Fruit fly (Drosophila melanogaster): ENCODE data around the gene CG11756.
A peak's percentile ranks its signal among the peaks of the same experiment; 100 is the strongest.

CG11756 gene

DNA sequence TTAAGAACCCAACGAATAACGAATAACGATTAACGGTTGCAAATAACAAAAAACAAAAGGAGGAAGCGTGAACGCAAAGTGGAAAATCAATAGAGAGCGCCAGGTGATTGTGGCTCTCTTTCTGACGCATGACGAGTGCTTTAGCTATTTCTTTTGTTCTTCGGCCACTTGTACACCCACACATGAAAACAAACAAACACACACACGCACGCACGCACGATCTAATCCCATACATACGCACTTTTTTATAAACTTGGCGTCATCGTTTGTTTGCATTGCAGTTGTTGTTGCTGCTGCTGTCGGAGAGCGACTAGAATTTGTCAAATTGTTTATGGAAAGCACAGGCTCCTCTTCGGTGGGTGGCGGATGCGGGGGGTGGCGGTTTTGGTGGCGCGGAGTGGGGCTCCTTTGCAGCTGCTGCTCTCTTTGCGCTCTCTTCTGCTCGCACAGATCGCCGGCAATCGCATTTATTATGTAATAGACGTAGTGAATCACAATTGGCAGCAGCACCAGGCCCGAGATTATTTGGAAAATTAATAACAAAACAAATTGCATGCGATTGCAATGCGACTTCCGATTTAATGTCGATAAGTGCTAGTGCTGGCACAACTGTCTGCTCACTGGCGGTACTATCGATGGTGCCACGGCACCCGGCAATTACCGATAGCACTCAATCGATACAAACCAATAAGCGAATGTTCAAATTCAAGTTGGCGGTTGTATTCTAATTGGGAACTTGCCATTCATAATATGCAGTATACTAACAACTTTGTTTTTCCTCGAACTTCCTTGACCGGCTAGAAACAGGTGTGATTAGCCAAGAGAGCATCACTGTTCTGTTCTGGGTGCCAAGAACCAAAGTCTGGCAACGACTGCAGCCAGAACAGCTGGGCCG is 8.7 kb upstream of the CG11756 start (continued):
- TF ChIP-seq CG10959 (GFP tag; IDR thresholded peaks at IDR 0.05) (no peak), NK7.1 (GFP tag; optimal IDR thresholded peaks at IDR 0.05) (peak; percentile 24), Hr3 (GFP tag; optimal IDR thresholded peaks at IDR 0.05) (peak; percentile 34), Bgb (GFP tag; IDR thresholded peaks at IDR 0.05; ENCODE audit: partially characterized antibody) (peak; percentile 88), HLHmδ (GFP tag; optimal IDR thresholded peaks at IDR 0.05) (no peak), CG12659 (GFP tag; optimal IDR thresholded peaks at IDR 0.05) (peak; percentile 73), Sin3A (optimal IDR thresholded peaks at IDR 0.05) (peak; percentile 93), CG16815 (GFP tag; optimal IDR thresholded peaks at IDR 0.05) (no peak), CG2678 (tag; optimal IDR thresholded peaks at IDR 0.05) (peak; percentile 23), CG6175 (GFP tag; IDR thresholded peaks at IDR 0.05) (no peak), CG7357 (GFP tag; IDR thresholded peaks at IDR 0.05) (no peak), CG33557 (GFP tag; optimal IDR thresholded peaks at IDR 0.05) (no peak), hb (GFP tag; IDR thresholded peaks at IDR 0.05; ENCODE audit: partially characterized antibody) (peak; percentile 81), mam (GFP tag; optimal IDR thresholded peaks at IDR 0.05) (peak; percentile 68), CG4707 (GFP tag; optimal IDR thresholded peaks at IDR 0.05) (no peak), fd3F (GFP tag; optimal IDR thresholded peaks at IDR 0.05) (peak; percentile 16), Deaf1 (tag; optimal IDR thresholded peaks at IDR 0.05) (no peak), danr (GFP tag; IDR thresholded peaks at IDR 0.05) (no peak), bowl (GFP tag; IDR thresholded peaks at IDR 0.05) (no peak), CG30020 (tag; optimal IDR thresholded peaks at IDR 0.05) (peak; percentile 58), sna (GFP tag; IDR thresholded peaks at IDR 0.05; ENCODE audit: partially characterized antibody) (peak; percentile 83), gfzf (GFP tag; optimal IDR thresholded peaks at IDR 0.05) (peak; percentile 37), ap (GFP tag; IDR thresholded peaks at IDR 0.05) (no peak), HmgD (GFP tag; optimal IDR thresholded peaks at IDR 0.05) (peak; percentile 85), CoRest (tag; optimal IDR thresholded peaks at IDR 0.05) (peak; percentile 62), CrebB (tag; optimal IDR thresholded peaks at IDR 0.05) (no peak), dmrt99B (tag; optimal IDR thresholded peaks at IDR 0.05) (no peak), CG17568 (GFP tag; optimal IDR thresholded peaks at IDR 0.05) (no peak), GATAe (GFP tag; conservative IDR thresholded peaks at IDR 0.05) (no peak), CG7963 (GFP tag; IDR thresholded peaks at IDR 0.05; ENCODE audit: partially characterized antibody) (peak; percentile 73), grau (tag; optimal IDR thresholded peaks at IDR 0.05) (peak; percentile 59), CG8924 (tag; optimal IDR thresholded peaks at IDR 0.05) (peak; percentile 81), CG4854 (GFP tag; optimal IDR thresholded peaks at IDR 0.05) (no peak), Hsf (GFP tag; optimal IDR thresholded peaks at IDR 0.05) (peak; percentile 61), Opbp (GFP tag; IDR thresholded peaks at IDR 0.05; ENCODE audit: partially characterized antibody) (peak; percentile 91), CG7271 (tag; optimal IDR thresholded peaks at IDR 0.05) (no peak), CG6689 (GFP tag; IDR thresholded peaks at IDR 0.05) (no peak), CG9437 (GFP tag; optimal IDR thresholded peaks at IDR 0.05) (no peak), Ets97D (GFP tag; optimal IDR thresholded peaks at IDR 0.05) (peak; percentile 74), CG3995 (GFP tag; optimal IDR thresholded peaks at IDR 0.05) (peak; percentile 49), CG17912 (GFP tag; optimal IDR thresholded peaks at IDR 0.05) (no peak), pan (optimal IDR thresholded peaks at IDR 0.05) (no peak), pan (GFP tag; optimal IDR thresholded peaks at IDR 0.05 in 1 of 2, IDR thresholded peaks at IDR 0.05 in 1 of 2) (no peak), sens-2 (GFP tag; IDR thresholded peaks at IDR 0.05) (no peak), CG11456 (GFP tag; IDR thresholded peaks at IDR 0.05) (0 out of 3 replicates have a peak, but pooled peaks have one; percentile 54), HLH4C (GFP tag; IDR thresholded peaks at IDR 0.05; ENCODE audit: partially characterized antibody) (peak; percentile 91), CG13287 (GFP tag; IDR thresholded peaks at IDR 0.05; ENCODE audit: partially characterized antibody) (peak; percentile 88), CG14860 (GFP tag; IDR thresholded peaks at IDR 0.05; ENCODE audit: partially characterized antibody) (peak; percentile 87)
